Fruit fly (Drosophila melanogaster): ENCODE data around the gene CG13375.
A peak's percentile ranks its signal among the peaks of the same experiment; 100 is the strongest.

CG13375 gene

dm6 chrX:338123-338527 is 43.4 kb upstream of the CG13375 start (continued):
- TF ChIP-seq cwo (GFP tag; optimal IDR thresholded peaks at IDR 0.05) = peak; percentile 74
- no peak for TF ChIP-seq pzg (GFP tag; optimal IDR thresholded peaks at IDR 0.05)
- peak; percentile 83 for TF ChIP-seq CG8388 (GFP tag; optimal IDR thresholded peaks at IDR 0.05)
- TF ChIP-seq Gug (GFP tag; IDR thresholded peaks at IDR 0.05) = no peak
- peak; percentile 59 for TF ChIP-seq CG4328 (GFP tag; optimal IDR thresholded peaks at IDR 0.05)
- peak; percentile 79 for TF ChIP-seq Nf-YC (tag; optimal IDR thresholded peaks at IDR 0.05)
- peak; percentile 68 for TF ChIP-seq oc (tag; optimal IDR thresholded peaks at IDR 0.05)
- TF ChIP-seq abd-A (tag; optimal IDR thresholded peaks at IDR 0.05) = peak; percentile 57
- TF ChIP-seq tna (GFP tag; IDR thresholded peaks at IDR 0.05; ENCODE audit: partially characterized antibody) = no peak
- 0 out of 3 replicates have a peak, but pooled peaks have one; percentile 50 for TF ChIP-seq ci (GFP tag; IDR thresholded peaks at IDR 0.05)
- TF ChIP-seq Nf-YA (GFP tag; IDR thresholded peaks at IDR 0.05) = no peak
- no peak for TF ChIP-seq Bgb (GFP tag; IDR thresholded peaks at IDR 0.05; ENCODE audit: partially characterized antibody)
- TF ChIP-seq sqz (GFP tag; optimal IDR thresholded peaks at IDR 0.05) = peak; percentile 47
- TF ChIP-seq sug (tag; optimal IDR thresholded peaks at IDR 0.05) = peak; percentile 71
- TF ChIP-seq Doc3 (GFP tag; IDR thresholded peaks at IDR 0.05; ENCODE audit: partially characterized antibody) = no peak
- no peak for TF ChIP-seq fd64A (GFP tag; optimal IDR thresholded peaks at IDR 0.05)
- no peak for TF ChIP-seq lbe (GFP tag; optimal IDR thresholded peaks at IDR 0.05)
- peak; percentile 78 for TF ChIP-seq fd96Cb (tag; optimal IDR thresholded peaks at IDR 0.05)
- no peak for TF ChIP-seq Dref (GFP tag; IDR thresholded peaks at IDR 0.05)
- peak; percentile 42 for TF ChIP-seq CG3407 (GFP tag; optimal IDR thresholded peaks at IDR 0.05)
- no peak; the same call in 1 of the 2 replicates for TF ChIP-seq CG9215 (GFP tag; IDR thresholded peaks at IDR 0.05)
- TF ChIP-seq CG2712 (tag; optimal IDR thresholded peaks at IDR 0.05) = peak; percentile 91
- peak; percentile 76 for TF ChIP-seq CG10209 (GFP tag; optimal IDR thresholded peaks at IDR 0.05)
- no peak; the same call in 1 of the 2 replicates for TF ChIP-seq CG43689 (GFP tag; IDR thresholded peaks at IDR 0.05)
- TF ChIP-seq NC2β (GFP tag; optimal IDR thresholded peaks at IDR 0.05) = no peak
- TF ChIP-seq Gsc (GFP tag; IDR thresholded peaks at IDR 0.05) = no peak
- TF ChIP-seq disco-r (GFP tag; optimal IDR thresholded peaks at IDR 0.05) = no peak
- peak; percentile 48 for TF ChIP-seq NfI (GFP tag; optimal IDR thresholded peaks at IDR 0.05)
- no peak for TF ChIP-seq CG8944 (GFP tag; optimal IDR thresholded peaks at IDR 0.05)
- TF ChIP-seq sim (GFP tag; IDR thresholded peaks at IDR 0.05) = no peak
- TF ChIP-seq CG15696 (tag; optimal IDR thresholded peaks at IDR 0.05) = peak; percentile 45
- TF ChIP-seq Hr78 (GFP tag; optimal IDR thresholded peaks at IDR 0.05) = peak in 1 of 2 experiments; percentile 70
- TF ChIP-seq B-H1 (GFP tag; IDR thresholded peaks at IDR 0.05) = peak; percentile 52; the same call in 2 of the 3 replicates
- peak; percentile 36 for TF ChIP-seq CG15514 (GFP tag; optimal IDR thresholded peaks at IDR 0.05)
- TF ChIP-seq CG8089 (GFP tag; optimal IDR thresholded peaks at IDR 0.05) = no peak
- peak; percentile 66 for TF ChIP-seq CG13775 (GFP tag; optimal IDR thresholded peaks at IDR 0.05)
- TF ChIP-seq bigmax (GFP tag; optimal IDR thresholded peaks at IDR 0.05) = no peak
- no peak for TF ChIP-seq D (optimal IDR thresholded peaks at IDR 0.05)
- peak; percentile 70 for TF ChIP-seq D (GFP tag; optimal IDR thresholded peaks at IDR 0.05)
- TF ChIP-seq lov (optimal IDR thresholded peaks at IDR 0.05) = no peak
- TF ChIP-seq lov (GFP tag; IDR thresholded peaks at IDR 0.05) = no peak
- TF ChIP-seq mld (GFP tag; IDR thresholded peaks at IDR 0.05; ENCODE audit: partially characterized antibody) = no peak
- TF ChIP-seq grn (GFP tag; optimal IDR thresholded peaks at IDR 0.05) = no peak
- TF ChIP-seq unc-4 (GFP tag; IDR thresholded peaks at IDR 0.05; ENCODE audit: partially characterized antibody) = no peak
- TF ChIP-seq sr (GFP tag; IDR thresholded peaks at IDR 0.05) = no peak
- no peak for TF ChIP-seq CG10431 (GFP tag; optimal IDR thresholded peaks at IDR 0.05)
- no peak for TF ChIP-seq Taf1 (GFP tag; IDR thresholded peaks at IDR 0.05)
- TF ChIP-seq CG8290 (GFP tag; optimal IDR thresholded peaks at IDR 0.05) = no peak
- no peak for TF ChIP-seq CG8290 (tag; optimal IDR thresholded peaks at IDR 0.05)
- 0 out of 3 replicates have a peak, but pooled peaks have one; percentile 41 for TF ChIP-seq ase (GFP tag; IDR thresholded peaks at IDR 0.05)
- TF ChIP-seq BtbVII (GFP tag; optimal IDR thresholded peaks at IDR 0.05) = peak; percentile 75
